Worm (Caenorhabditis elegans): ENCODE data around the gene acy-4.

DNA sequence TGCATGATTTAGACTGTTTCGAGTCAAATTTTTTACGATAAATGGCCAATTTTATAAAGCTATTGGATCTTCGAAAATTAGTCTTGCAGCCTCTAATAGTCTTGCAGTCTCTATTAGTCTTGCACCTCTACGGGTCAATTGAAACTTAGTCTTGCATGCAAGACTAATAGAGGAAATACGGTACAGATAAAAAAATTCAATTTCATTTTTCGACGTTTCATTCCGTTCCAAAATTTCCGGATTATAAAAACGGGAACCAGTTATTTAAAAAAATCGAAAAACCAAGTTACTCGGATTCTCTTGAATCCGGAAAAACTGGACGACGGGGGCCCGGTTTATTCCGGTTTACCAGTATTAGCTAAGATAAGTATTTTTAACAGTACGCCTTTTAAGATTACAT lies 9.3 kb downstream of the acy-4 start, which contains the start of gene M03E7.1:
- TF ChIP-seq sma-9 (GFP tag; optimal IDR thresholded peaks at IDR 0.05), result no peak
- TF ChIP-seq sma-9 (tag; optimal IDR thresholded peaks at IDR 0.05), result no peak
- no peak for TF ChIP-seq peb-1 (tag; optimal IDR thresholded peaks at IDR 0.05)
- no peak for TF ChIP-seq ceh-82 (tag; optimal IDR thresholded peaks at IDR 0.05)

Data from whole organism, L2 larva.